Worm (Caenorhabditis elegans) whole organism, early embryonic: ENCODE data around the gene stip-1.

ENCODE experiments used
- B0310.2 ChIP-seq: sonication (generic microtip); optimal IDR thresholded peaks from 2 replicates; lab custom pipeline; 2016; ENCODE audit warnings: mild to moderate bottlenecking, missing genetic modification characterization, missing compliant biosample characterization
- F13C5.2 ChIP-seq: sonication (generic microtip); optimal IDR thresholded peaks from 2 replicates; lab custom pipeline; 2017; ENCODE audit warnings: mild to moderate bottlenecking, missing genetic modification characterization, inconsistent platforms, missing compliant biosample characterization
- aly-1 ChIP-seq: sonication (generic microtip); optimal IDR thresholded peaks from 2 replicates; lab custom pipeline; 2016; ENCODE audit warnings: missing genetic modification characterization, missing compliant biosample characterization
- ama-1 ChIP-seq: fragments of 150-350 bp; optimal IDR thresholded peaks from 2 replicates; lab custom pipeline; 2014
- ceh-13 ChIP-seq: fragments of 200-800 bp; sonication (Bioruptor generic); optimal IDR thresholded peaks from 2 replicates; lab custom pipeline; 2018; ENCODE audit warnings: mild to moderate bottlenecking, missing genetic modification characterization, missing compliant biosample characterization
- ceh-36 ChIP-seq: sonication (generic microtip); optimal IDR thresholded peaks from 2 replicates; lab custom pipeline; 2016; ENCODE audit warnings: missing genetic modification characterization, inconsistent platforms, missing compliant biosample characterization
- ets-7 ChIP-seq: sonication (generic microtip); optimal IDR thresholded peaks from 2 replicates; lab custom pipeline; 2016; ENCODE audit warnings: missing genotype, missing genetic modification characterization, missing compliant biosample characterization
- flt-1 ChIP-seq: fragments of 200-800 bp; sonication (Bioruptor generic); IDR thresholded peaks from 2 replicates; pipeline ENCODE4 v1.3.6; 2022; ENCODE audit warnings: missing genetic modification characterization, missing compliant biosample characterization
- hmbx-1 ChIP-seq: sonication (generic microtip); optimal IDR thresholded peaks from 2 replicates; lab custom pipeline; 2016; ENCODE audit warnings: mild to moderate bottlenecking, missing genetic modification characterization, missing compliant biosample characterization
- hmg-4 ChIP-seq: fragments of 200-800 bp; sonication (Bioruptor generic); optimal IDR thresholded peaks from 2 replicates; lab custom pipeline; 2018; ENCODE audit warnings: mild to moderate bottlenecking, missing genetic modification characterization, missing compliant biosample characterization
- hnd-1 ChIP-seq: sonication (generic microtip); optimal IDR thresholded peaks from 2 replicates; lab custom pipeline; 2016; ENCODE audit warnings: missing genetic modification characterization, missing compliant biosample characterization
- pes-1 ChIP-seq: fragments of 200-800 bp; sonication (Bioruptor generic); IDR thresholded peaks from 2 replicates; pipeline ENCODE4 v1.3.6; 2022; ENCODE audit warnings: missing genetic modification reagents, missing genetic modification characterization, missing compliant biosample characterization
- scrt-1 ChIP-seq: fragments of 200-800 bp; sonication (Bioruptor generic); IDR thresholded peaks from 2 replicates; pipeline ENCODE4 v1.3.6; 2022; ENCODE audit warnings: missing genetic modification characterization, missing compliant biosample characterization
- sea-1 ChIP-seq: fragments of 200-800 bp; sonication (Bioruptor generic); conservative IDR thresholded peaks from 2 replicates; pipeline ENCODE4 v1.3.6; 2022; ENCODE audit warnings: missing genetic modification characterization, missing compliant biosample characterization
- tbx-11 ChIP-seq: fragments of 200-800 bp; sonication (Bioruptor generic); IDR thresholded peaks from 2 replicates; pipeline ENCODE4 v1.3.6; 2022; ENCODE audit warnings: missing genetic modification characterization, missing compliant biosample characterization
- tbx-37 ChIP-seq: fragments of 200-800 bp; sonication (Bioruptor generic); conservative IDR thresholded peaks from 2 replicates; pipeline ENCODE4 v1.3.6; 2022; ENCODE audit warnings: missing genetic modification reagents, missing genetic modification characterization, missing compliant biosample characterization
- tra-4 ChIP-seq: sonication (generic microtip); optimal IDR thresholded peaks from 2 replicates; lab custom pipeline; 2017; ENCODE audit warnings: missing genetic modification characterization, missing compliant biosample characterization

stip-1 gene

DNA sequence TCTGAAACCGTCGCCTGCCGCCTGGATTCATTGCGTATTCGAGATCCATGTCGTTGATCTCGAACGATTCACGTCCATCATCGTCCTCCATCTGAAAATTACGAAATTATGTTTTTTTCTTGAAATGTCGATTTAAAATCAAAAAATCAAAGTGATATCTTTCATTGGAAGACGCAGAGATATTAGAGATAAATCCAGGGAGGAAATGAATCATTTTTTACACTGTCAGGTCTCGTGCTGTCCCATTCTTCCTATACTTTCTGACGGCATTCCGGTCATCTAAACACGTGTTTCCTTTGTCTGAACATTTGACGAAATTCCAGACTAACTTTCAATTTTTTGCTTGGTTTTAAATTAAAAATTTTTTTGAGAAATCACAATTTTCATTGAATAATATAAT is at the start of gene stip-1:
Gene stip-1, minus strand, starts transcription at position 98 of the 400 bp plus-strand sequence.
- TF ChIP-seq B0310.2 (tag; lab: Kevin White, UChicago) (no peak), hmbx-1 (tag; lab: Kevin White, UChicago) (no peak), aly-1 (no peak), sea-1 (GFP tag; lab: Robert Waterston, UW) (no peak), ceh-13 (GFP tag; lab: Kevin White, UChicago) (no peak), ama-1 (no peak), ets-7 (tag; lab: Kevin White, UChicago) (no peak), F13C5.2 (tag; lab: Kevin White, UChicago) (no peak)

DNA sequence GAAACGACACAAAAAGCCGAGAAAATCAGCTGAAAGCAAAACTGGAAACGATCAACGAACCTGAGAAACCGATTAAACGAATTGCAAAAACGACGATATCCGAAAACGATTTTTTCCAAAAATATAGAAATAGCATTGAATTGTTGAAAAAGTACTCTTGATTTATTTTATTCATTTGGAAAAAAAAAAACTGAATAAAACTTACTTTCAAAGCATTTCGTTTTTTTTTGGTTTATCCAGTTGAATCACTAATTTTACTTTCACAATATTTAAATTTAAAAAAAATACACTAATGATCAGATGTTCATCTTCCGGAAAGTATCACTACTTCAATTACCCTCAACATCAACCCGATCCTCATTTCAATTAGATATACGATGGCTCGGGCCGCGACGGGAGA is 46.8 kb upstream of the stip-1 start, which contains the start of gene T09F3.5:
Gene T09F3.5, plus strand, starts transcription at position 301 of the 400 bp plus-strand sequence.
- no peak for TF ChIP-seq hmg-4 (GFP tag; lab: Kevin White, UChicago)
- TF ChIP-seq F13C5.2 (tag; lab: Kevin White, UChicago): no peak
- TF ChIP-seq pes-1 (GFP tag; lab: Robert Waterston, UW): no peak
- TF ChIP-seq tbx-11: no peak
- no peak for TF ChIP-seq sea-1 (GFP tag; lab: Robert Waterston, UW)
- no peak for TF ChIP-seq flt-1 (GFP tag; lab: Robert Waterston, UW)
- TF ChIP-seq ama-1: no peak
- no peak for TF ChIP-seq hnd-1 (tag; lab: Kevin White, UChicago)
- no peak for TF ChIP-seq tra-4 (tag; lab: Kevin White, UChicago)
- TF ChIP-seq ets-7 (tag; lab: Kevin White, UChicago): no peak
- no peak for TF ChIP-seq ceh-13 (GFP tag; lab: Kevin White, UChicago)
- no peak for TF ChIP-seq aly-1
- no peak for TF ChIP-seq scrt-1 (GFP tag; lab: Robert Waterston, UW)
- no peak for TF ChIP-seq tbx-37 (GFP tag; lab: Robert Waterston, UW)
- no peak for TF ChIP-seq ceh-36 (tag; lab: Kevin White, UChicago)
- TF ChIP-seq hmbx-1 (tag; lab: Kevin White, UChicago): no peak

DNA sequence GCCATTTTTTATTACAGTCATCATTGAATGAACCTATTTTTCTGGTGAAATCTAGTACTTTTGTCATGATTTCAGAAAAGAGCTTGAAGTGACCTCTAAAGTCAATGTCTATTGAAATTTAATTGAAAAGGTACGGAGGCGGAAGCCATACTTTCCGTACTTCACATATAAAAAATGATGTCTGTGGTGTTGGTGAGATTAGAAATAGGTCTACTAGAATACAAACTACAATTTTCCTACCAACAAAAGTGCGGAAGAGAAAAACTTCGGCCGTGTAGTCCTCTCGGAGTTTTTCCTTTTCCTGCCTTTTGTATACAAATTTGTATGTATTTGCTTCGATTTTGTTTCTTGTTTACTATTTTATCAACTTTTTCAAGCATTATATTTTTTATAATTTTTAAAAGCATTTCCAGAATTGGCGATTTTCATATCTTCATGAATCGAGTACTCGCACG is 45.5 kb upstream of the stip-1 start, which contains the start of gene T09F3.4:
Gene T09F3.4, plus strand, starts transcription at position 405 of the 455 bp plus-strand sequence.
- TF ChIP-seq tbx-37 (GFP tag; lab: Robert Waterston, UW) (peak; percentile 37; the same call in 1 of the 2 replicates), ceh-13 (GFP tag; lab: Kevin White, UChicago) (no peak)

DNA sequence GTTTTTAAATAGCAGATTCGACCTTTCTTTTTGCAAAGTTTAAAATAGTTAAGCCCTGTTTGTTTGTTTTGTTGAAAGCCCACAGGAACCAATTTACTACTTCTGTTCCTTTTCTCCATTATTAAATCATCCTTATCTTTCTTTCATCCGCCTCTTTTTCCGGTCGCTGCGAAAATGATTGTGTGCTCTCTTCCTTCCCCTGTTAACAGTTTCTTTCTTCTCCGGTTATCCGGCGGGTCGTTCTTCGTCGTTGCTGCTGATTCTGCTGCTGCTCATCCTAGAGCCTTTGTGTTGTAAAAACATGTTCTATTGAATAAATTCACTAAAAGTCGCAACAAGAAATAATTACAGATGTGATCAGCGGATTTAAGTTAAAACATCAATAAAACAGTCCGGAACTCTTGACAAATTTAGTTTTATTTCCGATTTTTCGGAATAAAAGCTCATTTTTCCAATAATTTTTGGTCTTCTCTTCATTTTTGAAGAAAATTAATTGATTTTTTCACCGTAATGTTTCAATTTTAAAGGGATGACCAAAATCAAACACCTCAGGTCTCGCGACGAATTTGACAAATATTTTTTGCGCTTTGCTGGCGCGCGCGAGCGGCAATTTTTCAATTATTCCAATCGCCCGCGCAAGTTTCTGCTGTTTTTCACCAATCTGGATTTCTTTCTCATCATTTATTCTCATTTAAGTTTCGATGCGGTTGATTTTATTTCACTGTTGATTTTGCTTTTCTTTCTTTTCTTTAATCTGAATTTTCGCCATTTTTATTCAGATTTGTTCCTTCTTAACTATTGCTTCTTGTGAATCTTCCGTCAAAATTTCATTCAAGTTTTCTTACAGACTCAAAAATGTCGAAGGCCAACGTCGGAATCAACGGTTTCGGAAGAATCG is 43.7 kb upstream of the stip-1 start, which contains the start of gene gpd-1:
Gene gpd-1, plus strand, starts transcription at position 848 of the 898 bp plus-strand sequence.
- TF ChIP-seq pes-1 (GFP tag; lab: Robert Waterston, UW): no peak
- no peak for TF ChIP-seq hmg-4 (GFP tag; lab: Kevin White, UChicago)
- no peak for TF ChIP-seq F13C5.2 (tag; lab: Kevin White, UChicago)
- no peak for TF ChIP-seq ceh-13 (GFP tag; lab: Kevin White, UChicago)
- no peak for TF ChIP-seq hnd-1 (tag; lab: Kevin White, UChicago)
- TF ChIP-seq ceh-36 (tag; lab: Kevin White, UChicago): no peak
- TF ChIP-seq tra-4 (tag; lab: Kevin White, UChicago): no peak
- TF ChIP-seq B0310.2 (tag; lab: Kevin White, UChicago): no peak

DNA sequence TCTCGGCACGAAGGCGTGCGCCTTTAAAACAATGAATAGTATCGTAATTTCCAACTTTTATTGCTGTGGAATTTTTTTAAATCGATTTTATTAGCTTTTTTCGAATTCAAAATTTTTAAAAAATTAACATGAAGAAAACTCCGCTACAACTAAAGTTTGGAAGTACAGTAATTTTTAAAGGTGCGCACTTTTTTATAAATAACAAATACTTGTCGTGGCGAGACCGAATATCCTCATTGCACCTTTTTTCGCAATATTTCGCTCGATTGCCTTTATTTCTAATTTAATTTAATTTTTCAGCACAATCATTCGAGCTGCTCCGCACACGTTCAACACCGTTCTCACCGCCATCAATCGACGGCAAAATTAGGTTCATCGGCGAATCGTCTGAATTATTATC is 41.0 kb upstream of the stip-1 start, which contains the start of the genes T09F3.2 and T09F3.7:
Gene T09F3.2, plus strand, starts transcription at position 301 of the 400 bp plus-strand sequence.
Gene T09F3.7, plus strand, starts transcription at position 315 of the 400 bp plus-strand sequence.
- TF ChIP-seq B0310.2 (tag; lab: Kevin White, UChicago) (no peak), hnd-1 (tag; lab: Kevin White, UChicago) (no peak), pes-1 (GFP tag; lab: Robert Waterston, UW) (no peak), tbx-11 (no peak), aly-1 (no peak), hmbx-1 (tag; lab: Kevin White, UChicago) (no peak), F13C5.2 (tag; lab: Kevin White, UChicago) (no peak), ama-1 (no peak), flt-1 (GFP tag; lab: Robert Waterston, UW) (no peak), ceh-13 (GFP tag; lab: Kevin White, UChicago) (no peak), ceh-36 (tag; lab: Kevin White, UChicago) (no peak), hmg-4 (GFP tag; lab: Kevin White, UChicago) (no peak), sea-1 (GFP tag; lab: Robert Waterston, UW) (no peak), tbx-37 (GFP tag; lab: Robert Waterston, UW) (no peak), ets-7 (tag; lab: Kevin White, UChicago) (no peak), scrt-1 (GFP tag; lab: Robert Waterston, UW) (no peak)

DNA sequence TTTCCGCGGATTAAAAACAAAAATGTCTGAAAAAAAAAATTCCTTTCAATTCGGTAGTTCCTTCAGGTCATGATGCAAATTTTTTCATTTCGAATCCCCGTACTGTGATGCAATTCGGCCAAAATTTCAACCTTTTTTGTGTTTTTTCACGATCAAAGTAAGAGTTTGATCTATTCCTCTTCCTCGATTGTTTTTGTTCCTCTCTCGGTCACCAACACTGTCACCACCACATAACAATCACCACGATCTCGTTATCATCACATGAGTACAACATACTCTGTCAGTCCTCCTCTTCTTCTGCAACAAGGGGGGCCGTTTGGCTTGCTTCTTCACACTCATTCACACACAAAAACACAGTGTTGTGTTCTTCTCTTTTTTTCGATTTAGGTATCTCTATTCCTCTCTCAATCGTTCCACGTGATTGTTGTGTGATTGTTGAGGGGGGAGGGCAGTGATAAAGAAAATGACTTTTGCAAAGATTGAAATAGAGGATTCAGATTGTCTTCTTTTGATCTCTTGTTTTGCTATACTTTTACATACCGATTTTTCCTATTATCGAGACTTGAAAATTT is 40.5 kb upstream of the stip-1 start:
- TF ChIP-seq ama-1 (no peak), aly-1 (no peak), F13C5.2 (tag; lab: Kevin White, UChicago) (no peak), tra-4 (tag; lab: Kevin White, UChicago) (no peak), flt-1 (GFP tag; lab: Robert Waterston, UW) (no peak), ceh-13 (GFP tag; lab: Kevin White, UChicago) (no peak), sea-1 (GFP tag; lab: Robert Waterston, UW) (no peak)

DNA sequence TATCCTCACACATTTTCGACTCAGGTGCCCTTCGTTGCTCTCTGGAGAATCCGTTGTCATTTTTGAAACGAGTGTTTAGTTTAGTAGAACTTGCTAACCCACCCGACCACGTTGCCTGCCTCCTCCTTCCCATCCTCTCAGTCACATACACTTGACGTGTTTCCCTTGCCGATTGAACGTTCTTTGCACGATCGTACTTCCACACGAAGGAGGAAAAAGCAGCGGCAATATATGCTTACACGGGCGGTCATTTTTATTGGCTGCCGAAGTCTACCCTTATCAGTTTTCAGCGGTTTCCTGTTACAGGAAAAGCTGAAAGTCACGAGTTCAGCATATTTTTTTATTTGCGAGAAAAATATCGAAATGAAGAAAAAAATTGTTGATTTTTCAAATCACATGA is 40.0 kb upstream of the stip-1 start:
- TF ChIP-seq tbx-11 (no peak), ceh-36 (tag; lab: Kevin White, UChicago) (no peak), pes-1 (GFP tag; lab: Robert Waterston, UW) (no peak), flt-1 (GFP tag; lab: Robert Waterston, UW) (no peak), sea-1 (GFP tag; lab: Robert Waterston, UW) (no peak), ama-1 (no peak), F13C5.2 (tag; lab: Kevin White, UChicago) (no peak), B0310.2 (tag; lab: Kevin White, UChicago) (no peak), aly-1 (no peak), tra-4 (tag; lab: Kevin White, UChicago) (no peak), ets-7 (tag; lab: Kevin White, UChicago) (no peak), scrt-1 (GFP tag; lab: Robert Waterston, UW) (no peak), tbx-37 (GFP tag; lab: Robert Waterston, UW) (no peak), hmbx-1 (tag; lab: Kevin White, UChicago) (no peak), hnd-1 (tag; lab: Kevin White, UChicago) (no peak), hmg-4 (GFP tag; lab: Kevin White, UChicago) (no peak), ceh-13 (GFP tag; lab: Kevin White, UChicago) (no peak)
